Fruit fly (Drosophila melanogaster) whole organism, embryonic: ENCODE measurements around the gene CG31778.

ENCODE experiments used
- CG2116 ChIP-seq: fragments of 200-800 bp; sonication (Bioruptor generic); optimal IDR thresholded peaks from 3 replicates; lab custom pipeline; 2018; ENCODE audit warnings: missing biosample characterization, mild to moderate bottlenecking, missing genetic modification characterization
- CG8478 ChIP-seq: fragments of >200 bp; optimal IDR thresholded peaks from 2 replicates; lab custom pipeline; 2018
- Dll ChIP-seq: fragments of 200-800 bp; sonication (Bioruptor generic); IDR thresholded peaks from 4 replicates; pipeline ENCODE4 v1.3.6; 2022; ENCODE audit warnings: missing biosample characterization, missing genetic modification characterization; ENCODE audit not compliant: partially characterized antibody
- HmgD ChIP-seq: fragments of 200-800 bp; sonication (Bioruptor generic); optimal IDR thresholded peaks from 3 replicates; lab custom pipeline; 2016; ENCODE audit warnings: missing biosample characterization, missing genetic modification characterization
- Jarid2 ChIP-seq: fragments of 200-800 bp; sonication (Bioruptor generic); optimal IDR thresholded peaks from 3 replicates; lab custom pipeline; 2017; ENCODE audit warnings: mild to moderate bottlenecking, missing biosample characterization, missing genetic modification reagents, missing genetic modification characterization
- NFAT ChIP-seq: fragments of 200-800 bp; sonication (Bioruptor generic); IDR thresholded peaks from 2 replicates; pipeline ENCODE4 v1.3.6; 2022; ENCODE audit warnings: missing biosample characterization, missing genetic modification characterization
- croc ChIP-seq: fragments of 200-800 bp; sonication (Bioruptor generic); conservative IDR thresholded peaks from 3 replicates; pipeline ENCODE4 v1.3.6; 2022; ENCODE audit warnings: missing biosample characterization, missing genetic modification characterization
- pzg ChIP-seq: fragments of 200-800 bp; sonication (Bioruptor generic); optimal IDR thresholded peaks from 3 replicates; lab custom pipeline; 2018; ENCODE audit warnings: missing biosample characterization, mild to moderate bottlenecking, missing genetic modification characterization, moderate library complexity
- z ChIP-seq: fragments of 200-800 bp; sonication (Bioruptor generic); IDR thresholded peaks from 3 replicates; pipeline ENCODE4 v1.3.6; 2022; ENCODE audit warnings: missing biosample characterization, missing genetic modification characterization

DNA sequence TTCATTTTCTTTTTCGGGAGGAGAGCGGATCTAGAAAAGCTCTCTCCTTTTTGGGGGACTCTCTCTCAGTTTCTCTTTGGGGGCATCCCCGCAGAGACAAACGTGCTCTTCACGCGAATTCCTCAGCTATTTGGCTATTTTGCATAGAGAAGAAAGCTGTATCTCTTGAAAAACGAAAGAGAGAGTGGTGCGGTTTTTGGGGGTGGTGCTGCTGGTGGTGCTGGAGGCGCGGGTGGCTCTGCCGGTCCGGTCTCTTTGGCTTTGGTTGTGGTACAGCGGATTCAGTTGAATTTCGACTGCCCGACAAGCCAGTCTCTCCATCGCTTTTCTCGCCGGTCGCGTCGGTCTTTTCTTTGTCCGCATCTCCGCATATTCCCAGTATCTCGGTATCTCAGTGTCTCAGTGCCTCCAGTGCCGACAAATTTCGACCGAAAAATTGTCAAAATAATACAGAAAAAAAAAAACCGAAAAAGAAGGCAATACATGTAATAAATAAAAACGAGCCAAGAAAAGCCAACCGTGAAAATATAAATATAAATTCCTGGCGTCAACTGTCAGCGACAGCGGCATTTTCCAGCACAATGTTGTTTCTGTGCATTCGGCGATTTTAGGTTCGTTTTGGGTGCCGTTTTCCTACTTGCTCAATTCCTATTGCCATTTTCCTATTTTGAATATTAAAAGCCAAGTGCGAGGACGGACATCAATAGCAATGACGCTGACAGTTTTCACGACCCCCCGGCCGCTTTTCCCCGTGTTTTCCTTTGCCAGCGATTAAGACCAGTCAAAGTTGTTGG is 25.1 kb upstream of the CG31778 start, which contains the start of gene CG10019:
- TF ChIP-seq CG8478 (lab: Kevin White, UChicago): no peak
- no peak for TF ChIP-seq NFAT
- no peak for TF ChIP-seq Dll (GFP tag; lab: Robert Waterston, UW)
- TF ChIP-seq HmgD (GFP tag; lab: Kevin White, UChicago): no peak
- TF ChIP-seq CG2116 (GFP tag; lab: Kevin White, UChicago): no peak
- TF ChIP-seq pzg (GFP tag; lab: Kevin White, UChicago): no peak
- TF ChIP-seq Jarid2: peak; percentile 75
- TF ChIP-seq croc (GFP tag; lab: Robert Waterston, UW): no peak
- no peak for TF ChIP-seq z
